Worm (Caenorhabditis elegans) whole organism, L3 larva: ENCODE measurements around the gene cest-35.2.

ENCODE experiments used
- R02D3.7 ChIP-seq: fragments of 150-350 bp; optimal IDR thresholded peaks from 2 replicates; lab custom pipeline; 2014; ENCODE audit warnings: missing biosample characterization, missing genetic modification characterization
- ceh-28 ChIP-seq: fragments of 150-350 bp; optimal IDR thresholded peaks from 2 replicates; lab custom pipeline; 2014; ENCODE audit warnings: missing biosample characterization, missing genetic modification reagents, missing genetic modification characterization
- ceh-9 ChIP-seq: sonication (generic microtip); optimal IDR thresholded peaks from 2 replicates; lab custom pipeline; 2018; ENCODE audit warnings: missing biosample characterization, missing genetic modification characterization
- fkh-10 ChIP-seq: sonication (generic microtip); optimal IDR thresholded peaks from 2 replicates; lab custom pipeline; 2017; ENCODE audit warnings: missing biosample characterization, missing genetic modification reagents, missing genetic modification characterization
- lin-39 ChIP-seq: fragments of 150-350 bp; optimal IDR thresholded peaks from 2 replicates; lab custom pipeline; 2018; ENCODE audit warnings: missing biosample characterization, missing genetic modification reagents, missing genetic modification characterization
- pqm-1 ChIP-seq: fragments of 150-350 bp; optimal IDR thresholded peaks from 2 replicates; lab custom pipeline; 2017; ENCODE audit warnings: missing biosample characterization, missing genetic modification characterization, inconsistent platforms
- snpc-4 ChIP-seq: fragments of 150-350 bp; optimal IDR thresholded peaks from 2 replicates; lab custom pipeline; 2014; ENCODE audit warnings: missing biosample characterization, missing genetic modification characterization
- zag-1 ChIP-seq: fragments of 150-350 bp; optimal IDR thresholded peaks from 2 replicates; lab custom pipeline; 2014; ENCODE audit warnings: missing biosample characterization, missing genetic modification characterization

ce11 chrV:5265581-5265980 lies 28.6 kb upstream of the cest-35.2 start, which contains the start of the genes srt-69 and B0238.12:
- no peak for TF ChIP-seq snpc-4 (tag; lab: Kevin White, UChicago)
- TF ChIP-seq fkh-10 (GFP tag; lab: Kevin White, UChicago), result no peak
- no peak for TF ChIP-seq pqm-1 (tag; lab: Kevin White, UChicago)
- no peak for TF ChIP-seq R02D3.7 (tag; lab: Kevin White, UChicago)
- no peak for TF ChIP-seq lin-39 (tag; lab: Kevin White, UChicago)
- TF ChIP-seq ceh-28 (tag; lab: Kevin White, UChicago), result no peak
- TF ChIP-seq ceh-9 (tag; lab: Kevin White, UChicago), result no peak
- TF ChIP-seq zag-1 (tag; lab: Kevin White, UChicago), result no peak
